Fruit fly (Drosophila melanogaster): ENCODE results near the gene CG14715.

CG14715 gene

dm6 chr3R:11679513-11679912 lies 5.5 kb downstream of the CG14715 start, which contains the start of the genes Taf12 and Ho:
Taf12 (minus strand) TSS chr3R:11679690.
Ho (plus strand) TSS chr3R:11679743.
- no peak for TF ChIP-seq brk (GFP tag; optimal IDR thresholded peaks at IDR 0.05)
- TF ChIP-seq sage (GFP tag; optimal IDR thresholded peaks at IDR 0.05), result no peak
- TF ChIP-seq Hr78 (GFP tag; optimal IDR thresholded peaks at IDR 0.05), result no peak
- TF ChIP-seq Dfd (GFP tag; optimal IDR thresholded peaks at IDR 0.05), result no peak
- no peak for TF ChIP-seq CG9705 (GFP tag; optimal IDR thresholded peaks at IDR 0.05)
- TF ChIP-seq rgr (GFP tag; optimal IDR thresholded peaks at IDR 0.05), result peak; percentile 29
- TF ChIP-seq tai (GFP tag; optimal IDR thresholded peaks at IDR 0.05), result no peak
- TF ChIP-seq psq (GFP tag; optimal IDR thresholded peaks at IDR 0.05), result peak; percentile 23
- no peak for TF ChIP-seq dl (GFP tag; optimal IDR thresholded peaks at IDR 0.05; ENCODE audit: insufficient read depth in 1 of 2, partially characterized antibody in 2 of 2)
- TF ChIP-seq CrebA (GFP tag; optimal IDR thresholded peaks at IDR 0.05; ENCODE audit: borderline replicate concordance), result no peak
- TF ChIP-seq pan (optimal IDR thresholded peaks at IDR 0.05), result no peak
- no peak for TF ChIP-seq woc (GFP tag; optimal IDR thresholded peaks at IDR 0.05)
- no peak for TF ChIP-seq foxo (GFP tag; optimal IDR thresholded peaks at IDR 0.05)
- TF ChIP-seq Rel (GFP tag; optimal IDR thresholded peaks at IDR 0.05), result no peak
- TF ChIP-seq Rel (tag; optimal IDR thresholded peaks at IDR 0.05), result peak; percentile 64
- no peak for TF ChIP-seq dmrt93B (GFP tag; optimal IDR thresholded peaks at IDR 0.05)
- peak; percentile 44 for TF ChIP-seq Hnf4 (GFP tag; optimal IDR thresholded peaks at IDR 0.05)
- TF ChIP-seq OdsH (GFP tag; optimal IDR thresholded peaks at IDR 0.05), result peak; percentile 24
- peak; percentile 46 for TF ChIP-seq Jra (GFP tag; optimal IDR thresholded peaks at IDR 0.05)
- TF ChIP-seq Sp1 (GFP tag; optimal IDR thresholded peaks at IDR 0.05), result peak; percentile 40
- TF ChIP-seq jim (GFP tag; optimal IDR thresholded peaks at IDR 0.05), result no peak
- TF ChIP-seq GATAd (GFP tag; optimal IDR thresholded peaks at IDR 0.05), result no peak
- peak; percentile 28 for TF ChIP-seq Hr83 (GFP tag; optimal IDR thresholded peaks at IDR 0.05; ENCODE audit: poor library complexity, severe bottlenecking)
- TF ChIP-seq Dif (GFP tag; optimal IDR thresholded peaks at IDR 0.05; ENCODE audit: partially characterized antibody), result no peak
- TF ChIP-seq Vsx2 (GFP tag; optimal IDR thresholded peaks at IDR 0.05; ENCODE audit: partially characterized antibody), result no peak
- no peak for TF ChIP-seq N (GFP tag; optimal IDR thresholded peaks at IDR 0.05)
- no peak for TF ChIP-seq Mio (GFP tag; optimal IDR thresholded peaks at IDR 0.05)
- no peak for TF ChIP-seq fru (GFP tag; optimal IDR thresholded peaks at IDR 0.05)
- TF ChIP-seq br (GFP tag; optimal IDR thresholded peaks at IDR 0.05), result no peak
- no peak for TF ChIP-seq HLH106 (tag; optimal IDR thresholded peaks at IDR 0.05)
- no peak for TF ChIP-seq lola (GFP tag; optimal IDR thresholded peaks at IDR 0.05)
- no peak for TF ChIP-seq sv (GFP tag; optimal IDR thresholded peaks at IDR 0.05)
- TF ChIP-seq ey (GFP tag; optimal IDR thresholded peaks at IDR 0.05), result peak; percentile 0
- TF ChIP-seq h (GFP tag; optimal IDR thresholded peaks at IDR 0.05), result peak; percentile 36
- TF ChIP-seq usp (GFP tag; optimal IDR thresholded peaks at IDR 0.05), result no peak
- TF ChIP-seq CG32264 (GFP tag; optimal IDR thresholded peaks at IDR 0.05), result no peak
- no peak for TF ChIP-seq Abd-B (GFP tag; optimal IDR thresholded peaks at IDR 0.05)
- TF ChIP-seq Myc (optimal IDR thresholded peaks at IDR 0.05), result no peak
- TF ChIP-seq dsf (GFP tag; optimal IDR thresholded peaks at IDR 0.05; ENCODE audit: borderline replicate concordance), result no peak

dm6 chr3R:11683675-11684074 lies 9.7 kb downstream of the CG14715 start:
- no peak for TF ChIP-seq br (GFP tag; optimal IDR thresholded peaks at IDR 0.05)
- no peak for TF ChIP-seq Rel (GFP tag; optimal IDR thresholded peaks at IDR 0.05)
- TF ChIP-seq Rel (tag; optimal IDR thresholded peaks at IDR 0.05), result peak; percentile 31
- TF ChIP-seq Myc (optimal IDR thresholded peaks at IDR 0.05), result no peak
- peak; percentile 14 for TF ChIP-seq Sp1 (GFP tag; optimal IDR thresholded peaks at IDR 0.05)
- TF ChIP-seq brk (GFP tag; optimal IDR thresholded peaks at IDR 0.05), result no peak
- TF ChIP-seq usp (GFP tag; optimal IDR thresholded peaks at IDR 0.05), result no peak
- TF ChIP-seq psq (GFP tag; optimal IDR thresholded peaks at IDR 0.05), result no peak
- no peak for TF ChIP-seq sage (GFP tag; optimal IDR thresholded peaks at IDR 0.05)
- TF ChIP-seq ey (GFP tag; optimal IDR thresholded peaks at IDR 0.05), result no peak
- TF ChIP-seq lola (GFP tag; optimal IDR thresholded peaks at IDR 0.05), result no peak
- TF ChIP-seq Vsx2 (GFP tag; optimal IDR thresholded peaks at IDR 0.05; ENCODE audit: partially characterized antibody), result no peak
- no peak for TF ChIP-seq dmrt93B (GFP tag; optimal IDR thresholded peaks at IDR 0.05)
- no peak for TF ChIP-seq sv (GFP tag; optimal IDR thresholded peaks at IDR 0.05)
- no peak for TF ChIP-seq Abd-B (GFP tag; optimal IDR thresholded peaks at IDR 0.05)

All from whole organism, wandering third instar larva.